Worm (Caenorhabditis elegans) whole organism, L4 larva: ENCODE results near the gene sulp-4.

Experiments used
- F10B5.3 ChIP-seq: sonication (generic microtip); optimal IDR thresholded peaks from 2 replicates; lab custom pipeline; 2016; ENCODE audit warnings: mild to moderate bottlenecking, missing genetic modification characterization, missing compliant biosample characterization
- F49E8.2 ChIP-seq: sonication (generic microtip); optimal IDR thresholded peaks from 2 replicates; lab custom pipeline; 2016; ENCODE audit warnings: missing compliant biosample characterization, mild to moderate bottlenecking, missing genetic modification characterization, borderline replicate concordance
- T20F7.1 ChIP-seq: fragments of 200-800 bp; sonication (Bioruptor generic); optimal IDR thresholded peaks from 2 replicates; lab custom pipeline; 2018; ENCODE audit warnings: mild to moderate bottlenecking, missing genetic modification characterization, missing compliant biosample characterization
- arid-1 ChIP-seq: fragments of 200-800 bp; sonication (Bioruptor generic); conservative IDR thresholded peaks from 2 replicates; pipeline ENCODE4 v1.3.6; 2022; ENCODE audit warnings: missing genetic modification reagents, missing genetic modification characterization, missing compliant biosample characterization
- ceh-28 ChIP-seq: fragments of 150-350 bp; optimal IDR thresholded peaks from 2 replicates; lab custom pipeline; 2014; ENCODE audit warnings: missing biosample characterization, missing genetic modification reagents, missing genetic modification characterization
- ceh-62 ChIP-seq: sonication (generic microtip); optimal IDR thresholded peaks from 2 replicates; lab custom pipeline; 2017; ENCODE audit warnings: missing biosample characterization, missing genetic modification characterization
- daf-16 ChIP-seq, 3 experiments: sonication (generic microtip); optimal IDR thresholded peaks; 2 replicates each; lab custom pipeline; 2016 to 2017; ENCODE audit warnings: missing genetic modification characterization in 3 of 3, missing genetic modification reagents in 3 of 3, mild to moderate bottlenecking in 2 of 3, missing compliant biosample characterization in 2 of 3, missing biosample characterization in 1 of 3, moderate library complexity in 1 of 3
- dmd-6 ChIP-seq: fragments of 200-800 bp; sonication (Bioruptor generic); IDR thresholded peaks from 2 replicates; pipeline ENCODE4 v1.3.6; 2022; ENCODE audit warnings: missing genetic modification reagents, missing genetic modification characterization, missing compliant biosample characterization
- dmd-9 ChIP-seq: fragments of 200-800 bp; sonication (Bioruptor generic); IDR thresholded peaks from 2 replicates; pipeline ENCODE4 v1.3.6; 2022; ENCODE audit warnings: missing genetic modification reagents, missing genetic modification characterization, missing compliant biosample characterization
- dpl-1 ChIP-seq: fragments of 150-350 bp; optimal IDR thresholded peaks from 2 replicates; lab custom pipeline; 2014; ENCODE audit warnings: missing biosample characterization, missing genetic modification reagents, missing genetic modification characterization
- duxl-1 ChIP-seq: sonication (generic microtip); optimal IDR thresholded peaks from 2 replicates; lab custom pipeline; 2016; ENCODE audit warnings: mild to moderate bottlenecking, missing genetic modification characterization, moderate library complexity, missing compliant biosample characterization; ENCODE audit not compliant: poor library complexity
- dve-1 ChIP-seq: sonication (generic microtip); optimal IDR thresholded peaks from 2 replicates; lab custom pipeline; 2017; ENCODE audit warnings: antibody characterized with exemption, mild to moderate bottlenecking, missing genetic modification characterization, missing compliant biosample characterization; ENCODE audit not compliant: insufficient read depth
- hlh-30 ChIP-seq: sonication (generic microtip); optimal IDR thresholded peaks from 2 replicates; lab custom pipeline; 2017; ENCODE audit warnings: antibody characterized with exemption, mild to moderate bottlenecking, missing genetic modification characterization, missing compliant biosample characterization; ENCODE audit not compliant: insufficient read depth
- lin-1 ChIP-seq: fragments of 200-800 bp; sonication (Bioruptor generic); IDR thresholded peaks from 2 replicates; pipeline ENCODE4 v1.3.6; 2022; ENCODE audit warnings: missing genetic modification reagents, missing genetic modification characterization, missing compliant biosample characterization
- lin-13 ChIP-seq: fragments of 150-350 bp; optimal IDR thresholded peaks from 2 replicates; lab custom pipeline; 2014; ENCODE audit warnings: missing biosample characterization, missing genetic modification reagents, missing genetic modification characterization
- lin-15B ChIP-seq: fragments of 150-350 bp; sonication (generic microtip); optimal IDR thresholded peaks from 3 replicates; lab custom pipeline; 2014; ENCODE audit warnings: missing biosample characterization, missing genetic modification characterization
- lin-29 ChIP-seq: fragments of 200-800 bp; sonication (Bioruptor generic); IDR thresholded peaks from 2 replicates; pipeline ENCODE4 v1.3.6; 2022; ENCODE audit warnings: missing genetic modification reagents, missing genetic modification characterization, missing compliant biosample characterization
- lir-3 ChIP-seq: sonication (generic microtip); optimal IDR thresholded peaks from 2 replicates; lab custom pipeline; 2016; ENCODE audit warnings: mild to moderate bottlenecking, missing genetic modification characterization, missing compliant biosample characterization
- madf-5 ChIP-seq, 2 experiments: fragments of 200-800 bp; sonication (Bioruptor generic); IDR thresholded peaks; 2 replicates each; pipeline ENCODE4 v1.3.6; 2022; ENCODE audit warnings: missing compliant biosample characterization in 2 of 2, missing genetic modification characterization in 2 of 2
- mdl-1 ChIP-seq, 2 experiments: fragments of 150-350 bp in 1 of 2; sonication (generic microtip) in 1 of 2; optimal IDR thresholded peaks; 2 replicates each; lab custom pipeline; 2014 to 2017; ENCODE audit warnings: missing biosample characterization in 2 of 2, missing genetic modification characterization in 2 of 2
- mdt-29 ChIP-seq: fragments of 200-800 bp; sonication (Bioruptor generic); IDR thresholded peaks from 2 replicates; pipeline ENCODE4 v1.3.6; 2022; ENCODE audit warnings: missing genetic modification reagents, missing genetic modification characterization, missing compliant biosample characterization
- mep-1 ChIP-seq: fragments of 150-350 bp; sonication (generic microtip); optimal IDR thresholded peaks from 3 replicates; lab custom pipeline; 2014; ENCODE audit warnings: missing biosample characterization, missing genetic modification characterization
- mxl-3 ChIP-seq: fragments of 200-800 bp; sonication (Bioruptor generic); optimal IDR thresholded peaks from 2 replicates; lab custom pipeline; 2018; ENCODE audit warnings: mild to moderate bottlenecking, missing genetic modification characterization, missing compliant biosample characterization
- nhr-102 ChIP-seq: sonication (generic microtip); optimal IDR thresholded peaks from 2 replicates; lab custom pipeline; 2016; ENCODE audit warnings: mild to moderate bottlenecking, missing genetic modification characterization, moderate library complexity, missing compliant biosample characterization
- nhr-111 ChIP-seq: fragments of 200-800 bp; sonication (Bioruptor generic); optimal IDR thresholded peaks from 2 replicates; lab custom pipeline; 2018; ENCODE audit warnings: mild to moderate bottlenecking, missing genetic modification characterization, missing compliant biosample characterization
- nhr-28 ChIP-seq: fragments of 150-350 bp; optimal IDR thresholded peaks from 2 replicates; lab custom pipeline; 2014; ENCODE audit warnings: missing biosample characterization, missing genetic modification characterization
- nhr-41 ChIP-seq: fragments of 200-800 bp; sonication (Bioruptor generic); IDR thresholded peaks from 2 replicates; pipeline ENCODE4 v1.3.6; 2022; ENCODE audit warnings: missing genetic modification reagents, missing genetic modification characterization, missing compliant biosample characterization
- nhr-6 ChIP-seq: fragments of 150-350 bp; optimal IDR thresholded peaks from 2 replicates; lab custom pipeline; 2014; ENCODE audit warnings: missing biosample characterization, missing genetic modification characterization
- nhr-77 ChIP-seq: fragments of 150-350 bp; optimal IDR thresholded peaks from 2 replicates; lab custom pipeline; 2014; ENCODE audit warnings: missing biosample characterization, missing genetic modification characterization
- pqm-1 ChIP-seq: sonication (generic microtip); optimal IDR thresholded peaks from 2 replicates; lab custom pipeline; 2017; ENCODE audit warnings: missing biosample characterization, missing genetic modification characterization
- rbr-2 ChIP-seq: sonication (generic microtip); optimal IDR thresholded peaks from 2 replicates; lab custom pipeline; 2016; ENCODE audit warnings: missing genotype, missing genetic modification characterization, missing compliant biosample characterization
- saeg-2 ChIP-seq: fragments of 200-800 bp; sonication (Bioruptor generic); IDR thresholded peaks from 2 replicates; pipeline ENCODE4 v1.3.6; 2022; ENCODE audit warnings: missing genetic modification reagents, missing genetic modification characterization, missing compliant biosample characterization
- spr-1 ChIP-seq: sonication (generic microtip); optimal IDR thresholded peaks from 2 replicates; lab custom pipeline; 2016; ENCODE audit warnings: mild to moderate bottlenecking, missing genetic modification characterization, missing compliant biosample characterization
- spr-3 ChIP-seq: fragments of 200-800 bp; sonication (Bioruptor generic); optimal IDR thresholded peaks from 2 replicates; lab custom pipeline; 2018; ENCODE audit warnings: mild to moderate bottlenecking, missing genetic modification characterization, missing compliant biosample characterization
- tra-1 ChIP-seq: fragments of 200-800 bp; sonication (Bioruptor generic); IDR thresholded peaks from 2 replicates; pipeline ENCODE4 v1.3.6; 2022; ENCODE audit warnings: missing genetic modification reagents, missing genetic modification characterization, missing compliant biosample characterization
- unc-130 ChIP-seq: sonication (generic microtip); optimal IDR thresholded peaks from 2 replicates; lab custom pipeline; 2016; ENCODE audit warnings: missing genetic modification reagents, missing genetic modification characterization, missing compliant biosample characterization
- unc-62 ChIP-seq, 3 experiments: fragments of 150-350 bp in 1 of 3; sonication (generic microtip); optimal IDR thresholded peaks in 2 of 3; peaks in 1 of 3; 1 replicate in 1 of 3; 2 replicates in 2 of 3; lab custom pipeline; 2014 to 2017; ENCODE audit warnings: missing biosample characterization in 3 of 3, missing genetic modification characterization in 3 of 3, missing genetic modification reagents in 3 of 3, missing genotype in 1 of 3
- zag-1 ChIP-seq: fragments of 150-350 bp; optimal IDR thresholded peaks from 2 replicates; lab custom pipeline; 2014; ENCODE audit warnings: missing biosample characterization, missing genetic modification characterization

Gene sulp-4

ce11 chrV:11862817-11863216 is 12.3 kb upstream of the sulp-4 start, which contains the start of gene R13H4.6:
Gene R13H4.6, plus strand, starts transcription at chrV:11863117.
- TF ChIP-seq daf-16 (GFP tag; optimal IDR thresholded peaks at IDR 0.05; lab: Kevin White, UChicago) (no peak), daf-16 (tag; optimal IDR thresholded peaks at IDR 0.05; lab: Kevin White, UChicago) (peak; percentile 89), spr-1 (tag; lab: Kevin White, UChicago) (no peak), F10B5.3 (tag; lab: Kevin White, UChicago) (no peak)

ce11 chrV:11868142-11868541 is 7.0 kb upstream of the sulp-4 start, which contains the start of gene R13H4.7:
Gene R13H4.7, minus strand, starts transcription at chrV:11868242.
- TF ChIP-seq nhr-6 (tag; lab: Kevin White, UChicago) = no peak
- no peak for TF ChIP-seq ceh-62 (tag; lab: Kevin White, UChicago)
- TF ChIP-seq nhr-41 = no peak
- TF ChIP-seq dmd-9 (GFP tag; lab: Robert Waterston, UW) = no peak
- no peak for TF ChIP-seq rbr-2 (tag; lab: Kevin White, UChicago)
- no peak for TF ChIP-seq nhr-111 (GFP tag; lab: Kevin White, UChicago)

- TF ChIP-seq unc-62 (GFP tag; optimal IDR thresholded peaks at IDR 0.05 in 1 of 2; lab: Kevin White, UChicago) (peak in 1 of 2 experiments; percentile 92), unc-62 (tag; optimal IDR thresholded peaks at IDR 0.05; lab: Kevin White, UChicago) (no peak), mxl-3 (GFP tag; lab: Kevin White, UChicago) (no peak)
Observed at ce11 chrV:11876657-11877056, 1.5 kb downstream of the sulp-4 start.

DNA sequence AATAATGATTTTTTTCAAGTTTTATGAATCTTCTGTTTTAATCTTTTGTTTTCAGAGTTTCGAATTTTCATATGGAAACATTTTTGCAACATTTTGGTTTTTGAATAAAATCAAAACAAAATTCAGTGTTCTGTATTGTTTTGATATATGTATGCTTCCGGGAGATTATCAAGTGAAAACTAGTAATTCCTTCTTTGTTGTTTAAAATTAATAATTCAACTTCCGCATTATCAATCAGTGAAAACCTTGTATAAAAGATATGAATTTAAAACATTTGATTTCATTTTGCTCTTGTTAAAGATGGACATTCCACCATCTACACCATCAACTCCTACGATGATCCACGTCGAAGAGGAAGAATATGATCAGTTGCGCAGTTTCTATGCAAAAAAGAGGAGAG is 4.6 kb downstream of the sulp-4 start, which contains the start of gene sulp-5:
TSS of gene sulp-5 (plus strand) at position 301 of the 400 bp plus-strand sequence.
- TF ChIP-seq mdl-1 (tag; optimal IDR thresholded peaks at IDR 0.05; lab: Kevin White, UChicago) = no peak
- no peak for TF ChIP-seq ceh-28 (tag; lab: Kevin White, UChicago)
- no peak for TF ChIP-seq lin-1

ce11 chrV:11883215-11883614 is 8.1 kb downstream of the sulp-4 start:
- TF ChIP-seq madf-5 (GFP tag; IDR thresholded peaks at IDR 0.05; lab: Robert Waterston, UW) (no peak), nhr-28 (tag; lab: Kevin White, UChicago) (peak; percentile 33), T20F7.1 (no peak), mdl-1 (tag; optimal IDR thresholded peaks at IDR 0.05; lab: Kevin White, UChicago) (peak in 1 of 2 experiments; percentile 7), unc-62 (GFP tag; optimal IDR thresholded peaks at IDR 0.05 in 1 of 2; lab: Kevin White, UChicago) (peak in 1 of 2 experiments; percentile 92), unc-62 (tag; optimal IDR thresholded peaks at IDR 0.05; lab: Kevin White, UChicago) (no peak), mdt-29 (no peak)

DNA sequence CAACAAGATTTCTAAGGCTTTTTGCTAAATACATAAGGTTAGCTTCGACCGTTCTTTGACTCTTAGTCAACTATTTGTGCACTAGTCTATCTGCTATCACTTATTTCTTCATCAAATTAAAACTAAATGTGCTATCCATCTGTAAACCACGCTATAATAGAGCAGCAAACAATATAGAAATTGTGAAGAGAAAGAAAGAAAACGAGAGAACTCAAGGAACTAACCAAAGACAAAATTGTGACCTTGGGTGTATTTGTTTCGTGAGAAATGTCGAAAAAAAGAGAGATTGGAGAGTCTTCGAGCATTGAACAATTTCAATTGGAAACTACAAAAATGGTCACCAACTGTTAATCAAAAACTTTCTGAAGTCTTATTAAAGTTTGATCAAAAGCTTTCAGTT is 9.9 kb downstream of the sulp-4 start:
- TF ChIP-seq lin-29 (GFP tag; lab: Robert Waterston, UW) (no peak), zag-1 (tag; lab: Kevin White, UChicago) (no peak), spr-3 (GFP tag; lab: Kevin White, UChicago) (no peak), dmd-6 (GFP tag; lab: Robert Waterston, UW) (peak; percentile 83), hlh-30 (tag; lab: Kevin White, UChicago) (peak; percentile 18), lin-15B (tag; lab: Kevin White, UChicago) (no peak), dpl-1 (GFP tag; lab: Kevin White, UChicago) (no peak), T20F7.1 (no peak), saeg-2 (GFP tag; lab: Robert Waterston, UW) (no peak), lin-13 (no peak), nhr-102 (tag; lab: Kevin White, UChicago) (no peak), unc-130 (GFP tag; lab: Kevin White, UChicago) (no peak), mdl-1 (tag; optimal IDR thresholded peaks at IDR 0.05; lab: Kevin White, UChicago) (peak in 1 of 2 experiments; percentile 56), pqm-1 (tag; lab: Kevin White, UChicago) (peak; percentile 29), nhr-77 (peak; percentile 80), lir-3 (tag; lab: Kevin White, UChicago) (no peak), daf-16 (GFP tag; optimal IDR thresholded peaks at IDR 0.05; lab: Kevin White, UChicago) (no peak), daf-16 (tag; optimal IDR thresholded peaks at IDR 0.05; lab: Kevin White, UChicago) (peak; percentile 82), dve-1 (tag; lab: Kevin White, UChicago) (peak; percentile 77), tra-1 (GFP tag; lab: Robert Waterston, UW) (no peak), mep-1 (tag; lab: Kevin White, UChicago) (peak; percentile 28), nhr-111 (GFP tag; lab: Kevin White, UChicago) (no peak), nhr-28 (tag; lab: Kevin White, UChicago) (peak; percentile 84), F49E8.2 (tag; lab: Kevin White, UChicago) (no peak), arid-1 (GFP tag; lab: Robert Waterston, UW) (no peak), duxl-1 (tag; lab: Kevin White, UChicago) (no peak)
- TF ChIP-seq, all 104 proteins: peak for 9
